Worm (Caenorhabditis elegans) whole organism, L3 larva: ENCODE results near the gene hmg-11.

Experiments used
- R02D3.7 ChIP-seq: fragments of 150-350 bp; optimal IDR thresholded peaks from 2 replicates; lab custom pipeline; 2014; ENCODE audit warnings: missing biosample characterization, missing genetic modification characterization
- ZK546.5 ChIP-seq: sonication (generic microtip); optimal IDR thresholded peaks from 2 replicates; lab custom pipeline; 2017; ENCODE audit warnings: missing biosample characterization, missing genetic modification characterization
- aly-2 ChIP-seq: fragments of 150-350 bp; optimal IDR thresholded peaks from 2 replicates; lab custom pipeline; 2014; ENCODE audit warnings: missing biosample characterization, missing genetic modification characterization
- ama-1 ChIP-seq: fragments of 150-350 bp; optimal IDR thresholded peaks from 2 replicates; lab custom pipeline; 2018
- ceh-16 ChIP-seq: sonication (generic microtip); optimal IDR thresholded peaks from 2 replicates; lab custom pipeline; 2017; ENCODE audit warnings: missing biosample characterization, missing genetic modification characterization
- ceh-28 ChIP-seq: fragments of 150-350 bp; optimal IDR thresholded peaks from 2 replicates; lab custom pipeline; 2014; ENCODE audit warnings: missing biosample characterization, missing genetic modification reagents, missing genetic modification characterization
- ceh-82 ChIP-seq: fragments of 150-350 bp; optimal IDR thresholded peaks from 2 replicates; lab custom pipeline; 2014; ENCODE audit warnings: missing biosample characterization, missing genetic modification characterization
- ceh-9 ChIP-seq: sonication (generic microtip); optimal IDR thresholded peaks from 2 replicates; lab custom pipeline; 2018; ENCODE audit warnings: missing biosample characterization, missing genetic modification characterization
- daf-12 ChIP-seq: fragments of 150-350 bp; optimal IDR thresholded peaks from 2 replicates; lab custom pipeline; 2014; ENCODE audit warnings: missing biosample characterization, missing genetic modification reagents, missing genetic modification characterization
- egl-5 ChIP-seq: fragments of 150-350 bp; optimal IDR thresholded peaks from 2 replicates; lab custom pipeline; 2017; ENCODE audit warnings: missing biosample characterization, missing genetic modification reagents, missing genetic modification characterization, inconsistent platforms
- elt-1 ChIP-seq: fragments of 150-350 bp; optimal IDR thresholded peaks from 2 replicates; lab custom pipeline; 2014; ENCODE audit warnings: missing biosample characterization, missing genetic modification characterization
- elt-2 ChIP-seq: sonication (generic microtip); optimal IDR thresholded peaks from 2 replicates; lab custom pipeline; 2016; ENCODE audit warnings: missing genetic modification reagents, mild to moderate bottlenecking, missing genetic modification characterization, missing compliant biosample characterization
- elt-3 ChIP-seq, 3 experiments: fragments of 150-350 bp in 1 of 3; sonication (generic microtip) in 2 of 3; optimal IDR thresholded peaks; 2 replicates in 2 of 3; 4 replicates in 1 of 3; lab custom pipeline; 2014 to 2017; ENCODE audit warnings: missing biosample characterization in 3 of 3, missing genetic modification characterization in 3 of 3
- eor-1 ChIP-seq, 2 experiments: fragments of 150-350 bp; optimal IDR thresholded peaks; 2 replicates each; lab custom pipeline; 2014 to 2018; ENCODE audit warnings: missing biosample characterization in 2 of 2, missing genetic modification characterization in 2 of 2
- fkh-10 ChIP-seq: sonication (generic microtip); optimal IDR thresholded peaks from 2 replicates; lab custom pipeline; 2017; ENCODE audit warnings: missing biosample characterization, missing genetic modification reagents, missing genetic modification characterization
- hmg-11 ChIP-seq: sonication (generic microtip); optimal IDR thresholded peaks from 2 replicates; lab custom pipeline; 2016; ENCODE audit warnings: missing genetic modification characterization, missing compliant biosample characterization
- jun-1 ChIP-seq: fragments of 150-350 bp; optimal IDR thresholded peaks from 2 replicates; lab custom pipeline; 2014; ENCODE audit warnings: missing biosample characterization, missing genetic modification reagents, missing genetic modification characterization
- lin-15B ChIP-seq: fragments of 150-350 bp; optimal IDR thresholded peaks from 2 replicates; lab custom pipeline; 2014; ENCODE audit warnings: missing biosample characterization, missing genetic modification characterization
- lin-39 ChIP-seq: fragments of 150-350 bp; optimal IDR thresholded peaks from 2 replicates; lab custom pipeline; 2018; ENCODE audit warnings: missing biosample characterization, missing genetic modification reagents, missing genetic modification characterization
- lsy-12 ChIP-seq: sonication (generic microtip); optimal IDR thresholded peaks from 2 replicates; lab custom pipeline; 2016; ENCODE audit warnings: mild to moderate bottlenecking, missing genetic modification characterization, missing compliant biosample characterization
- mdl-1 ChIP-seq: fragments of 150-350 bp; optimal IDR thresholded peaks from 2 replicates; lab custom pipeline; 2014; ENCODE audit warnings: missing biosample characterization, missing genetic modification characterization
- mml-1 ChIP-seq: fragments of 150-350 bp; sonication (generic microtip); optimal IDR thresholded peaks from 3 replicates; lab custom pipeline; 2014; ENCODE audit warnings: missing biosample characterization, missing genetic modification characterization
- nfya-1 ChIP-seq: sonication (generic microtip); optimal IDR thresholded peaks from 2 replicates; lab custom pipeline; 2017; ENCODE audit warnings: missing genetic modification characterization, mild to moderate bottlenecking, missing compliant biosample characterization, antibody characterized with exemption, moderate library complexity; ENCODE audit not compliant: insufficient read depth
- nhr-11 ChIP-seq: fragments of 150-350 bp; optimal IDR thresholded peaks from 2 replicates; lab custom pipeline; 2014; ENCODE audit warnings: missing biosample characterization, missing genetic modification characterization
- nhr-12 ChIP-seq: fragments of 150-350 bp; optimal IDR thresholded peaks from 2 replicates; lab custom pipeline; 2014; ENCODE audit warnings: missing biosample characterization, missing genetic modification characterization
- nhr-23 ChIP-seq: fragments of 150-350 bp; optimal IDR thresholded peaks from 2 replicates; lab custom pipeline; 2014; ENCODE audit warnings: missing biosample characterization, missing genetic modification reagents, missing genetic modification characterization
- nhr-25 ChIP-seq: sonication (generic microtip); optimal IDR thresholded peaks from 2 replicates; lab custom pipeline; 2017; ENCODE audit warnings: missing biosample characterization, missing genetic modification characterization
- nhr-28 ChIP-seq: fragments of 150-350 bp; optimal IDR thresholded peaks from 2 replicates; lab custom pipeline; 2014; ENCODE audit warnings: missing biosample characterization, missing genetic modification characterization
- nhr-43 ChIP-seq: sonication (generic microtip); optimal IDR thresholded peaks from 2 replicates; lab custom pipeline; 2016; ENCODE audit warnings: mild to moderate bottlenecking, missing genetic modification characterization, missing compliant biosample characterization; ENCODE audit not compliant: poor library complexity, severe bottlenecking
- nhr-76 ChIP-seq: fragments of 150-350 bp; sonication (generic microtip); optimal IDR thresholded peaks from 5 replicates; lab custom pipeline; 2014; ENCODE audit warnings: missing biosample characterization, missing genetic modification characterization
- nhr-77 ChIP-seq: fragments of 150-350 bp; optimal IDR thresholded peaks from 2 replicates; lab custom pipeline; 2014; ENCODE audit warnings: missing biosample characterization, missing genetic modification characterization
- pqm-1 ChIP-seq: fragments of 150-350 bp; optimal IDR thresholded peaks from 2 replicates; lab custom pipeline; 2017; ENCODE audit warnings: missing biosample characterization, missing genetic modification characterization, inconsistent platforms
- sea-2 ChIP-seq: fragments of 150-350 bp; sonication (generic microtip); optimal IDR thresholded peaks from 4 replicates; lab custom pipeline; 2014; ENCODE audit warnings: missing biosample characterization, missing genetic modification reagents, missing genetic modification characterization
- skn-1 ChIP-seq: fragments of 150-350 bp; optimal IDR thresholded peaks from 2 replicates; lab custom pipeline; 2014; ENCODE audit warnings: missing biosample characterization, missing genetic modification characterization
- unc-39 ChIP-seq: sonication (generic microtip); optimal IDR thresholded peaks from 4 replicates; lab custom pipeline; 2017; ENCODE audit warnings: missing biosample characterization, missing genetic modification characterization
- unc-62 ChIP-seq: fragments of 150-350 bp; sonication (generic microtip); optimal IDR thresholded peaks from 4 replicates; lab custom pipeline; 2014; ENCODE audit warnings: missing biosample characterization, missing genetic modification reagents, missing genetic modification characterization
- zag-1 ChIP-seq: fragments of 150-350 bp; optimal IDR thresholded peaks from 2 replicates; lab custom pipeline; 2014; ENCODE audit warnings: missing biosample characterization, missing genetic modification characterization

Gene hmg-11

ce11 chrII:4671692-4672091 is 1.2 kb upstream of the hmg-11 start, which contains the start of gene T05A7.6:
T05A7.6 (minus strand) TSS chrII:4671792.
- TF ChIP-seq sea-2 (no peak), ceh-16 (tag; lab: Kevin White, UChicago) (no peak), ceh-9 (tag; lab: Kevin White, UChicago) (no peak), fkh-10 (GFP tag; lab: Kevin White, UChicago) (no peak), daf-12 (tag; lab: Kevin White, UChicago) (no peak), pqm-1 (tag; lab: Kevin White, UChicago) (no peak), hmg-11 (no peak), lin-15B (tag; lab: Kevin White, UChicago) (no peak), aly-2 (tag; lab: Kevin White, UChicago) (no peak), nhr-28 (tag; lab: Kevin White, UChicago) (no peak), nhr-77 (tag; lab: Kevin White, UChicago) (no peak), unc-39 (tag; lab: Kevin White, UChicago) (no peak), ceh-28 (tag; lab: Kevin White, UChicago) (no peak), lin-39 (no peak), R02D3.7 (tag; lab: Kevin White, UChicago) (no peak), nfya-1 (tag; lab: Kevin White, UChicago) (no peak), ceh-82 (no peak), mml-1 (tag; lab: Kevin White, UChicago) (no peak), nhr-25 (no peak)

ce11 chrII:4673242-4673641 is 357 bp downstream of the hmg-11 start:
- TF ChIP-seq nhr-12 (tag; lab: Kevin White, UChicago) = no peak
- TF ChIP-seq ceh-16 (tag; lab: Kevin White, UChicago) = no peak
- no peak for TF ChIP-seq ceh-82
- TF ChIP-seq eor-1 (tag; optimal IDR thresholded peaks at IDR 0.05; lab: Kevin White, UChicago) = no peak
- TF ChIP-seq lin-15B (tag; lab: Kevin White, UChicago) = no peak
- no peak for TF ChIP-seq egl-5
- TF ChIP-seq mml-1 (tag; lab: Kevin White, UChicago) = no peak
- no peak for TF ChIP-seq elt-3 (tag; optimal IDR thresholded peaks at IDR 0.05; lab: Kevin White, UChicago)
- TF ChIP-seq nhr-77 (tag; lab: Kevin White, UChicago) = no peak
- TF ChIP-seq R02D3.7 (tag; lab: Kevin White, UChicago) = no peak
- no peak for TF ChIP-seq lsy-12 (tag; lab: Kevin White, UChicago)
- no peak for TF ChIP-seq nhr-23 (tag; lab: Kevin White, UChicago)
- TF ChIP-seq nhr-76 = no peak
- TF ChIP-seq nhr-11 = no peak

ce11 chrII:4673670-4674069 is 785 bp downstream of the hmg-11 start:
- TF ChIP-seq nhr-11 (no peak), ama-1 (peak; percentile 56), ceh-9 (tag; lab: Kevin White, UChicago) (no peak), elt-2 (no peak), lin-15B (tag; lab: Kevin White, UChicago) (no peak)

- TF ChIP-seq nhr-12 (tag; lab: Kevin White, UChicago) (no peak), pqm-1 (tag; lab: Kevin White, UChicago) (peak; percentile 68), jun-1 (tag; lab: Kevin White, UChicago) (peak; percentile 60), nhr-28 (tag; lab: Kevin White, UChicago) (no peak), elt-3 (tag; optimal IDR thresholded peaks at IDR 0.05; lab: Kevin White, UChicago) (no peak), nhr-76 (no peak), nhr-43 (tag; lab: Kevin White, UChicago) (no peak), skn-1 (tag; lab: Kevin White, UChicago) (no peak), ZK546.5 (tag; lab: Kevin White, UChicago) (no peak), sea-2 (no peak), zag-1 (tag; lab: Kevin White, UChicago) (no peak), ceh-16 (tag; lab: Kevin White, UChicago) (no peak), unc-62 (GFP tag; lab: Kevin White, UChicago) (no peak), fkh-10 (GFP tag; lab: Kevin White, UChicago) (no peak), elt-1 (tag; lab: Kevin White, UChicago) (no peak), lin-15B (tag; lab: Kevin White, UChicago) (no peak), lin-39 (no peak), hmg-11 (no peak), mdl-1 (no peak), elt-2 (peak; percentile 96), nhr-25 (no peak), mml-1 (tag; lab: Kevin White, UChicago) (no peak)
Observed at ce11 chrII:4674188-4674587, 1.3 kb downstream of the hmg-11 start.
